Fruit fly (Drosophila melanogaster) whole organism, embryonic: ENCODE data around the gene und.

Source experiments
- Aef1 ChIP-seq: fragments of 200-800 bp; sonication (Bioruptor generic); IDR thresholded peaks from 3 replicates; pipeline ENCODE4 v1.3.6; 2022; ENCODE audit warnings: missing biosample characterization, missing genetic modification characterization
- Antp ChIP-seq: fragments of 200-800 bp; sonication (Bioruptor generic); optimal IDR thresholded peaks from 3 replicates; lab custom pipeline; 2016; ENCODE audit warnings: missing biosample characterization, missing genetic modification characterization
- Blimp-1 ChIP-seq: fragments of 200-800 bp; sonication (Bioruptor generic); optimal IDR thresholded peaks from 3 replicates; lab custom pipeline; 2018; ENCODE audit warnings: missing biosample characterization, missing genetic modification characterization, mild to moderate bottlenecking, moderate library complexity, missing genetic modification reagents
- CG1024 ChIP-seq: fragments of 200-800 bp; sonication (Bioruptor generic); IDR thresholded peaks from 2 replicates; pipeline ENCODE4 v1.3.6; 2022; ENCODE audit warnings: missing biosample characterization, missing genetic modification characterization
- CG10321 ChIP-seq: fragments of 200-800 bp; sonication (Bioruptor generic); IDR thresholded peaks from 2 replicates; pipeline ENCODE4 v1.3.6; 2022; ENCODE audit warnings: missing biosample characterization, missing genetic modification characterization
- CG10462 ChIP-seq: fragments of 200-800 bp; sonication (Bioruptor generic); optimal IDR thresholded peaks from 2 replicates; lab custom pipeline; 2016; ENCODE audit warnings: missing biosample characterization, missing genetic modification characterization
- CG11696 ChIP-seq: fragments of 200-800 bp; sonication (Bioruptor generic); IDR thresholded peaks from 2 replicates; pipeline ENCODE4 v1.3.6; 2022; ENCODE audit warnings: missing biosample characterization, missing genetic modification characterization
- CG12299 ChIP-seq: fragments of 200-800 bp; sonication (Bioruptor generic); optimal IDR thresholded peaks from 2 replicates; lab custom pipeline; 2018; ENCODE audit warnings: missing biosample characterization, mild to moderate bottlenecking, missing genetic modification characterization
- CG15269 ChIP-seq: fragments of 200-800 bp; sonication (Bioruptor generic); optimal IDR thresholded peaks from 2 replicates; lab custom pipeline; 2018; ENCODE audit warnings: missing biosample characterization, mild to moderate bottlenecking, missing genetic modification characterization, moderate library complexity
- CG1602 ChIP-seq: fragments of 200-800 bp; sonication (Bioruptor generic); optimal IDR thresholded peaks from 3 replicates; lab custom pipeline; 2016; ENCODE audit warnings: missing biosample characterization, missing genetic modification characterization
- CG1647 ChIP-seq: fragments of 200-800 bp; sonication (Bioruptor generic); optimal IDR thresholded peaks from 3 replicates; lab custom pipeline; 2016; ENCODE audit warnings: missing biosample characterization, missing genetic modification characterization
- CG16815 ChIP-seq: fragments of 200-800 bp; sonication (Bioruptor generic); optimal IDR thresholded peaks from 3 replicates; lab custom pipeline; 2017; ENCODE audit warnings: missing biosample characterization, mild to moderate bottlenecking, missing genetic modification characterization
- CG17829 ChIP-seq: fragments of 200-800 bp; optimal IDR thresholded peaks from 2 replicates; lab custom pipeline; 2019; ENCODE audit warnings: missing biosample characterization, mild to moderate bottlenecking, missing genetic modification characterization, moderate library complexity
- CG1832 ChIP-seq: fragments of 200-800 bp; sonication (Bioruptor generic); optimal IDR thresholded peaks from 2 replicates; lab custom pipeline; 2017; ENCODE audit warnings: missing biosample characterization, mild to moderate bottlenecking, missing genetic modification characterization, inconsistent platforms
- CG2199 ChIP-seq: fragments of 200-800 bp; sonication (Bioruptor generic); IDR thresholded peaks from 3 replicates; pipeline ENCODE4 v1.3.6; 2022; ENCODE audit warnings: missing biosample characterization, missing genetic modification characterization
- CG30403 ChIP-seq: fragments of 200-800 bp; sonication (Bioruptor generic); optimal IDR thresholded peaks from 3 replicates; lab custom pipeline; 2016; ENCODE audit warnings: missing biosample characterization, missing genetic modification characterization
- CG31365 ChIP-seq: fragments of 200-800 bp; sonication (Bioruptor generic); optimal IDR thresholded peaks from 2 replicates; lab custom pipeline; 2018; ENCODE audit warnings: missing biosample characterization, mild to moderate bottlenecking, missing genetic modification characterization
- CG5245 ChIP-seq: fragments of 200-800 bp; sonication (Bioruptor generic); optimal IDR thresholded peaks from 3 replicates; lab custom pipeline; 2016; ENCODE audit warnings: missing biosample characterization, missing genetic modification characterization
- CG7928 ChIP-seq: fragments of 200-800 bp; sonication (Bioruptor generic); optimal IDR thresholded peaks from 2 replicates; lab custom pipeline; 2017; ENCODE audit warnings: missing biosample characterization, mild to moderate bottlenecking, missing genetic modification characterization
- CG8290 ChIP-seq, 3 experiments: fragments of 200-800 bp; sonication (Bioruptor generic); optimal IDR thresholded peaks; 2 replicates each; lab custom pipeline; 2016 to 2019; ENCODE audit warnings: missing biosample characterization in 3 of 3, missing genetic modification characterization in 3 of 3, mild to moderate bottlenecking in 2 of 3, moderate library complexity in 1 of 3
- CkIIα-i1 ChIP-seq: fragments of 200-800 bp; sonication (Bioruptor generic); IDR thresholded peaks from 2 replicates; pipeline ENCODE4 v1.3.6; 2022; ENCODE audit warnings: missing biosample characterization, missing genetic modification characterization
- H15 ChIP-seq: fragments of 200-800 bp; sonication (Bioruptor generic); IDR thresholded peaks from 3 replicates; pipeline ENCODE4 v1.3.6; 2022; ENCODE audit warnings: missing biosample characterization, missing genetic modification characterization
- Hr3 ChIP-seq: fragments of 200-800 bp; sonication (Bioruptor generic); optimal IDR thresholded peaks from 3 replicates; lab custom pipeline; 2016; ENCODE audit warnings: missing biosample characterization, missing genetic modification characterization
- Hr78 ChIP-seq, 2 experiments: fragments of 200-800 bp in 1 of 2; fragments of >200 bp in 1 of 2; sonication (Bioruptor generic) in 1 of 2; optimal IDR thresholded peaks; 2 replicates each; lab custom pipeline; 2017 to 2019; ENCODE audit warnings: missing biosample characterization in 2 of 2, missing genetic modification characterization in 2 of 2, mild to moderate bottlenecking in 1 of 2, moderate library complexity in 1 of 2
- Hsf ChIP-seq: fragments of 200-800 bp; sonication (Bioruptor generic); optimal IDR thresholded peaks from 3 replicates; lab custom pipeline; 2016; ENCODE audit warnings: missing biosample characterization, missing genetic modification characterization
- Lhr ChIP-seq: fragments of 200-800 bp; sonication (Bioruptor generic); optimal IDR thresholded peaks from 3 replicates; lab custom pipeline; 2017; ENCODE audit warnings: mild to moderate bottlenecking, missing biosample characterization, missing genetic modification reagents, missing genetic modification characterization
- Nf-YB ChIP-seq: fragments of 200-800 bp; sonication (Bioruptor generic); optimal IDR thresholded peaks from 3 replicates; lab custom pipeline; 2019; ENCODE audit warnings: missing biosample characterization, mild to moderate bottlenecking, missing genetic modification characterization, moderate library complexity
- Nf-YC ChIP-seq: fragments of 200-800 bp; optimal IDR thresholded peaks from 3 replicates; lab custom pipeline; 2019; ENCODE audit warnings: missing biosample characterization, mild to moderate bottlenecking, missing genetic modification characterization, moderate library complexity
- Opbp ChIP-seq: fragments of 200-800 bp; sonication (Bioruptor generic); IDR thresholded peaks from 3 replicates; pipeline ENCODE4 v1.3.6; 2022; ENCODE audit warnings: missing biosample characterization, missing genetic modification characterization; ENCODE audit not compliant: partially characterized antibody
- Sox102F ChIP-seq: fragments of 200-800 bp; sonication (Bioruptor generic); optimal IDR thresholded peaks from 2 replicates; lab custom pipeline; 2018; ENCODE audit warnings: missing biosample characterization, mild to moderate bottlenecking, missing genetic modification characterization, moderate library complexity
- Spps ChIP-seq: fragments of 200-800 bp; sonication (Bioruptor generic); optimal IDR thresholded peaks from 2 replicates; lab custom pipeline; 2018; ENCODE audit warnings: missing biosample characterization, mild to moderate bottlenecking, missing genetic modification characterization
- Sry-β ChIP-seq: fragments of 200-800 bp; sonication (Bioruptor generic); optimal IDR thresholded peaks from 2 replicates; lab custom pipeline; 2018; ENCODE audit warnings: missing biosample characterization, mild to moderate bottlenecking, missing genetic modification characterization, moderate library complexity
- Usf ChIP-seq: fragments of 200-800 bp; sonication (Bioruptor generic); optimal IDR thresholded peaks from 2 replicates; lab custom pipeline; 2017; ENCODE audit warnings: missing genotype, missing biosample characterization, missing genetic modification characterization
- ase ChIP-seq: fragments of 200-800 bp; sonication (Bioruptor generic); IDR thresholded peaks from 3 replicates; pipeline ENCODE4 v1.3.6; 2022; ENCODE audit warnings: missing biosample characterization, missing genetic modification characterization
- cg ChIP-seq: fragments of 200-800 bp; sonication (Bioruptor generic); optimal IDR thresholded peaks from 3 replicates; lab custom pipeline; 2019; ENCODE audit warnings: missing biosample characterization, mild to moderate bottlenecking, missing genetic modification characterization, moderate library complexity
- chinmo ChIP-seq: fragments of 200-800 bp; sonication (Bioruptor generic); IDR thresholded peaks from 4 replicates; pipeline ENCODE4 v1.3.6; 2022; ENCODE audit warnings: missing biosample characterization, missing genetic modification characterization; ENCODE audit not compliant: partially characterized antibody
- chn ChIP-seq: fragments of 200-800 bp; sonication (Bioruptor generic); optimal IDR thresholded peaks from 2 replicates; lab custom pipeline; 2016; ENCODE audit warnings: missing biosample characterization, missing genetic modification characterization
- crp ChIP-seq, 2 experiments: fragments of 200-800 bp; sonication (Bioruptor generic); optimal IDR thresholded peaks; 2 replicates in 1 of 2; 3 replicates in 1 of 2; lab custom pipeline; 2017; ENCODE audit warnings: missing biosample characterization in 2 of 2, missing genetic modification characterization in 2 of 2, mild to moderate bottlenecking in 1 of 2, moderate library complexity in 1 of 2
- dati ChIP-seq: fragments of 200-800 bp; sonication (Bioruptor generic); IDR thresholded peaks from 2 replicates; pipeline ENCODE4 v1.3.6; 2022; ENCODE audit warnings: missing biosample characterization, missing genetic modification characterization
- fu2 ChIP-seq: fragments of 200-800 bp; sonication (Bioruptor generic); optimal IDR thresholded peaks from 2 replicates; lab custom pipeline; 2016; ENCODE audit warnings: missing biosample characterization, missing genetic modification characterization
- ken ChIP-seq: fragments of 200-800 bp; sonication (Bioruptor generic); IDR thresholded peaks from 3 replicates; pipeline ENCODE4 v1.3.6; 2022; ENCODE audit warnings: missing biosample characterization, missing genetic modification characterization
- lilli ChIP-seq: fragments of 200-800 bp; sonication (Bioruptor generic); optimal IDR thresholded peaks from 3 replicates; lab custom pipeline; 2016; ENCODE audit warnings: missing biosample characterization, missing genetic modification characterization
- lmd ChIP-seq: fragments of 200-800 bp; sonication (Bioruptor generic); IDR thresholded peaks from 2 replicates; pipeline ENCODE4 v1.3.6; 2022; ENCODE audit warnings: missing biosample characterization, missing genetic modification characterization
- luna ChIP-seq: fragments of 200-800 bp; sonication (Bioruptor generic); optimal IDR thresholded peaks from 2 replicates; lab custom pipeline; 2016; ENCODE audit warnings: missing biosample characterization, missing genetic modification characterization
- pita ChIP-seq: fragments of 200-800 bp; sonication (Bioruptor generic); optimal IDR thresholded peaks from 2 replicates; lab custom pipeline; 2017; ENCODE audit warnings: missing biosample characterization, mild to moderate bottlenecking, missing genetic modification characterization
- schlank ChIP-seq: fragments of 200-800 bp; sonication (Bioruptor generic); optimal IDR thresholded peaks from 2 replicates; lab custom pipeline; 2018; ENCODE audit warnings: missing biosample characterization, mild to moderate bottlenecking, missing genetic modification characterization
- sug ChIP-seq: fragments of 200-800 bp; optimal IDR thresholded peaks from 2 replicates; lab custom pipeline; 2019; ENCODE audit warnings: missing biosample characterization, mild to moderate bottlenecking, missing genetic modification characterization, moderate library complexity
- trem ChIP-seq: fragments of 200-800 bp; optimal IDR thresholded peaks from 3 replicates; lab custom pipeline; 2019; ENCODE audit warnings: missing biosample characterization, mild to moderate bottlenecking, missing genetic modification characterization, moderate library complexity
- unc-4 ChIP-seq: fragments of 200-800 bp; sonication (Bioruptor generic); IDR thresholded peaks from 2 replicates; pipeline ENCODE4 v1.3.6; 2022; ENCODE audit warnings: missing biosample characterization, missing genetic modification characterization; ENCODE audit not compliant: partially characterized antibody
- z ChIP-seq: fragments of 200-800 bp; sonication (Bioruptor generic); IDR thresholded peaks from 3 replicates; pipeline ENCODE4 v1.3.6; 2022; ENCODE audit warnings: missing biosample characterization, missing genetic modification characterization
- zen ChIP-seq: fragments of 200-800 bp; sonication (Bioruptor generic); optimal IDR thresholded peaks from 3 replicates; lab custom pipeline; 2018; ENCODE audit warnings: missing biosample characterization, mild to moderate bottlenecking, missing genetic modification characterization, moderate library complexity

und gene

DNA sequence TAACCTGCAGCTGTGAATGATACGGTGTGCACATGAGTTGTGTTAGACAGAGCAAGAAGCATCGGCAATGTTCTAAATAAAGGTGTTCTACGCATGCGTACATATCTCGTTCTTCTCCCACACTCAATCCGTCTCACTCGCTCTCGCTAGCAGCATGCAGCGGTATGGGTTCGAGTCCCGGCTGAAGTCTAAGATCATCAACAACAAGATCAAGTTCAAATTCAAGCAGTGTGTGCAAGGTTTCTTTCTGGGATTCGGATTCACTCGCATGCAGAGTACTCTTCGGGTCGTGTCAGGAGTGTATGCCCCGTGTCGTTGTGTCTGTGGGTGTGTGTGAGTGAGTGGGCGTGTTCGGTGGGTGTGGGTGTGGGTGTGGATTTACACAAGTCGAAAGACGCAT is 31.9 kb upstream of the und start (continued):
- TF ChIP-seq CG16815 (GFP tag; lab: Kevin White, UChicago): no peak
- TF ChIP-seq CG12299 (tag; lab: Kevin White, UChicago): no peak
- no peak for TF ChIP-seq CG30403
- TF ChIP-seq CG15269: no peak
- TF ChIP-seq CG1602 (GFP tag; lab: Kevin White, UChicago): no peak
- no peak for TF ChIP-seq CG1024 (GFP tag; lab: Robert Waterston, UW)
- peak; percentile 37 for TF ChIP-seq cg (GFP tag; lab: Kevin White, UChicago)
- no peak for TF ChIP-seq Hsf (GFP tag; lab: Kevin White, UChicago)
- TF ChIP-seq unc-4 (GFP tag; lab: Robert Waterston, UW): no peak
- TF ChIP-seq CG5245 (GFP tag; lab: Kevin White, UChicago): no peak
- no peak for TF ChIP-seq dati (GFP tag; lab: Robert Waterston, UW)
- TF ChIP-seq Sox102F (GFP tag; lab: Kevin White, UChicago): no peak
- TF ChIP-seq Usf (GFP tag; lab: Kevin White, UChicago): no peak
- TF ChIP-seq Aef1 (GFP tag; lab: Robert Waterston, UW): no peak
- no peak for TF ChIP-seq Sry-β (GFP tag; lab: Kevin White, UChicago)
- no peak for TF ChIP-seq CG7928
- TF ChIP-seq zen (tag; lab: Kevin White, UChicago): peak; percentile 28
- TF ChIP-seq CG10321 (GFP tag; lab: Robert Waterston, UW): 0 out of 2 replicates have a peak, but pooled peaks have one; percentile 23
- TF ChIP-seq CG8290 (GFP tag; optimal IDR thresholded peaks at IDR 0.05; lab: Kevin White, UChicago): peak; percentile 35
- no peak for TF ChIP-seq CG8290 (tag; optimal IDR thresholded peaks at IDR 0.05; lab: Kevin White, UChicago)
- TF ChIP-seq crp (GFP tag; optimal IDR thresholded peaks at IDR 0.05; lab: Kevin White, UChicago): no peak
- no peak for TF ChIP-seq chn (GFP tag; lab: Kevin White, UChicago)
- peak; percentile 93 for TF ChIP-seq CG31365 (tag; lab: Kevin White, UChicago)
- TF ChIP-seq CG10462 (GFP tag; lab: Kevin White, UChicago): no peak
- no peak for TF ChIP-seq Spps
- no peak for TF ChIP-seq H15
- TF ChIP-seq CG1647 (GFP tag; lab: Kevin White, UChicago): no peak
- no peak for TF ChIP-seq schlank (tag; lab: Kevin White, UChicago)
- peak in 1 of 2 experiments; percentile 23 for TF ChIP-seq Hr78 (GFP tag; optimal IDR thresholded peaks at IDR 0.05; lab: Kevin White, UChicago)
- TF ChIP-seq CG1832: peak; percentile 74
- 0 out of 3 replicates have a peak, but pooled peaks have one; percentile 7 for TF ChIP-seq z
- TF ChIP-seq lmd (GFP tag; lab: Robert Waterston, UW): no peak
- peak; percentile 56 for TF ChIP-seq pita (GFP tag; lab: Kevin White, UChicago)
- TF ChIP-seq CG2199 (GFP tag; lab: Robert Waterston, UW): peak; percentile 95
- TF ChIP-seq sug (tag; lab: Kevin White, UChicago): no peak
- no peak for TF ChIP-seq chinmo (GFP tag; lab: Robert Waterston, UW)
- TF ChIP-seq trem (tag; lab: Kevin White, UChicago): peak; percentile 11
- peak; percentile 4 for TF ChIP-seq CG17829 (tag; lab: Kevin White, UChicago)
- no peak for TF ChIP-seq Nf-YC (tag; lab: Kevin White, UChicago)
- TF ChIP-seq Antp: no peak
- no peak for TF ChIP-seq Hr3 (GFP tag; lab: Kevin White, UChicago)
- no peak for TF ChIP-seq Nf-YB (GFP tag; lab: Kevin White, UChicago)
- no peak for TF ChIP-seq Blimp-1 (GFP tag; lab: Kevin White, UChicago)
- TF ChIP-seq luna (GFP tag; lab: Kevin White, UChicago): no peak
- TF ChIP-seq fu2 (GFP tag; lab: Kevin White, UChicago): no peak
- TF ChIP-seq lilli (GFP tag; lab: Kevin White, UChicago): no peak
- peak; percentile 48; the same call in 1 of the 3 replicates for TF ChIP-seq Opbp (GFP tag; lab: Robert Waterston, UW)
- TF ChIP-seq CkIIα-i1: no peak
- TF ChIP-seq Lhr (GFP tag; lab: Kevin White, UChicago): no peak
- no peak for TF ChIP-seq ase (GFP tag; lab: Robert Waterston, UW)
- no peak for TF ChIP-seq CG11696 (GFP tag; lab: Robert Waterston, UW)
- no peak for TF ChIP-seq ken (GFP tag; lab: Robert Waterston, UW)
